Fruit fly (Drosophila melanogaster) whole organism, adult: ENCODE results near the gene CG44038.

Experiments
- CG12768 ChIP-seq: fragments of 200-800 bp; sonication (Bioruptor generic); optimal IDR thresholded peaks from 2 replicates; lab custom pipeline; 2017; ENCODE audit warnings: missing biosample characterization, missing genetic modification characterization, mild to moderate bottlenecking, moderate library complexity, missing genetic modification reagents
- CG33017 ChIP-seq: fragments of 200-800 bp; sonication (Bioruptor generic); optimal IDR thresholded peaks from 2 replicates; lab custom pipeline; 2018; ENCODE audit warnings: missing biosample characterization, mild to moderate bottlenecking, missing genetic modification characterization, moderate library complexity
- CG5204 ChIP-seq: fragments of 200-800 bp; sonication (Bioruptor generic); optimal IDR thresholded peaks from 2 replicates; lab custom pipeline; 2016; ENCODE audit warnings: missing biosample characterization, missing genetic modification characterization
- CG7045 ChIP-seq: fragments of 200-800 bp; sonication (Bioruptor generic); optimal IDR thresholded peaks from 2 replicates; lab custom pipeline; 2017; ENCODE audit warnings: missing biosample characterization, mild to moderate bottlenecking, missing genetic modification characterization
- CG7101 ChIP-seq: fragments of 200-800 bp; sonication (Bioruptor generic); optimal IDR thresholded peaks from 2 replicates; lab custom pipeline; 2018; ENCODE audit warnings: missing biosample characterization, mild to moderate bottlenecking, missing genetic modification characterization, moderate library complexity
- Hr96 ChIP-seq: fragments of 200-800 bp; sonication (Bioruptor generic); optimal IDR thresholded peaks from 2 replicates; lab custom pipeline; 2016; ENCODE audit warnings: missing biosample characterization, missing genetic modification characterization
- Mnt ChIP-seq: fragments of 200-800 bp; sonication (Bioruptor generic); optimal IDR thresholded peaks from 2 replicates; lab custom pipeline; 2016; ENCODE audit warnings: missing biosample characterization, mild to moderate bottlenecking, missing genetic modification characterization
- cnc ChIP-seq, 2 experiments: fragments of >200 bp; optimal IDR thresholded peaks; 2 replicates each; lab custom pipeline; 2017
- ovo ChIP-seq: fragments of 200-800 bp; sonication (Bioruptor generic); optimal IDR thresholded peaks from 2 replicates; lab custom pipeline; 2016; ENCODE audit warnings: missing biosample characterization, missing genetic modification characterization
- pad ChIP-seq: fragments of 200-800 bp; sonication (Bioruptor generic); optimal IDR thresholded peaks from 3 replicates; lab custom pipeline; 2017; ENCODE audit warnings: missing biosample characterization, missing genetic modification characterization, mild to moderate bottlenecking, moderate library complexity, missing genetic modification reagents
- tj ChIP-seq: fragments of 200-800 bp; sonication (Bioruptor generic); optimal IDR thresholded peaks from 3 replicates; lab custom pipeline; 2017; ENCODE audit warnings: missing biosample characterization, mild to moderate bottlenecking, missing genetic modification characterization, moderate library complexity
- toe ChIP-seq: fragments of 200-800 bp; sonication (Bioruptor generic); optimal IDR thresholded peaks from 2 replicates; lab custom pipeline; 2016; ENCODE audit warnings: missing biosample characterization, missing genetic modification characterization

dm6 chr3R:12222093-12222492, 38.7 kb upstream of the CG44038 start, which contains the start of gene Rsbp15:
- TF ChIP-seq CG7045 (GFP tag; lab: Kevin White, UChicago) (no peak), Mnt (GFP tag; lab: Kevin White, UChicago) (no peak), pad (GFP tag; lab: Kevin White, UChicago) (no peak), Hr96 (no peak), cnc (optimal IDR thresholded peaks at IDR 0.05; lab: Kevin White, UChicago) (no peak), CG5204 (no peak), CG33017 (tag; lab: Kevin White, UChicago) (no peak), ovo (no peak), toe (GFP tag; lab: Kevin White, UChicago) (no peak), CG7101 (no peak), tj (no peak), CG12768 (GFP tag; lab: Kevin White, UChicago) (no peak)
